Comparison of ENCODE assay signal across 2 worm cellular contexts in the genomic region with DNA sequence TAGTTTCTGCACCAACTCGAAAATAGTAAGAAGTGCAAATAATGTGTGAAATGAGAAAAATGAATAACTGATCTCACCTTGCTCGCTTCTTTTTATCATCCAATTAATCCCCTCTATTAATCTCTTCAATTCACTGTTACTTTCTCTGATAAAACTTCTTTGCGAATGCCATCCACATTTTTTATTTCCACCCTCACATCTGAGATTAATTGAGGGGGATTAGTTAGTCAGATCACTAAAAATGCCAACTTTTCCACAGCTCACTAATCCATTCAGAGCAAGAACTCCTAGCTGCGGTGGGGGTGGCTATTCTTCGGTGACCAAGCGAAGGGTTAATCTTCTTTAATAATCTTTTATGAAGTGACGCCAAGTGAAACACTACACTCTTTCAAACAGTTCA.
A peak's percentile ranks its signal among the peaks of the same experiment; 100 is the strongest.
TF ChIP-seq lines count a peak whose summit lies in the region.

Gene dsc-1, minus strand, starts transcription at position 46 of the 400 bp plus-strand sequence.

TF ChIP-seq in whole organism, L1 larva, 84 proteins besides CTCF, POLR2A, EP300 and RAD21:
- TF ChIP-seq unc-62 (GFP tag; optimal IDR thresholded peaks at IDR 0.05; lab: Kevin White, UChicago) (no peak), nhr-47 (tag; optimal IDR thresholded peaks at IDR 0.05; lab: Kevin White, UChicago) (peak; percentile 1), fkh-8 (tag; optimal IDR thresholded peaks at IDR 0.05; lab: Kevin White, UChicago) (no peak), C04F5.9 (tag; optimal IDR thresholded peaks at IDR 0.05; lab: Kevin White, UChicago) (no peak), fkh-4 (tag; optimal IDR thresholded peaks at IDR 0.05; lab: Kevin White, UChicago; ENCODE audit: borderline replicate concordance) (peak; percentile 62), nhr-19 (GFP tag; conservative IDR thresholded peaks at IDR 0.05; lab: Robert Waterston, UW) (no peak), pax-3 (tag; optimal IDR thresholded peaks at IDR 0.05; lab: Kevin White, UChicago) (peak; percentile 72)

TF ChIP-seq in whole organism, early embryonic, 17 proteins besides CTCF, POLR2A, EP300 and RAD21:
- TF ChIP-seq F13C5.2 (tag; optimal IDR thresholded peaks at IDR 0.05; lab: Kevin White, UChicago) (no peak), ceh-36 (tag; optimal IDR thresholded peaks at IDR 0.05; lab: Kevin White, UChicago) (peak; percentile 75), ama-1 (optimal IDR thresholded peaks at IDR 0.05; lab: Kevin White, UChicago) (no peak)
TF ChIP-seq in whole organism, early embryonic: peak in this region for 1.
